Worm (Caenorhabditis elegans): Measurements from ENCODE around the gene M03F8.1.

DNA sequence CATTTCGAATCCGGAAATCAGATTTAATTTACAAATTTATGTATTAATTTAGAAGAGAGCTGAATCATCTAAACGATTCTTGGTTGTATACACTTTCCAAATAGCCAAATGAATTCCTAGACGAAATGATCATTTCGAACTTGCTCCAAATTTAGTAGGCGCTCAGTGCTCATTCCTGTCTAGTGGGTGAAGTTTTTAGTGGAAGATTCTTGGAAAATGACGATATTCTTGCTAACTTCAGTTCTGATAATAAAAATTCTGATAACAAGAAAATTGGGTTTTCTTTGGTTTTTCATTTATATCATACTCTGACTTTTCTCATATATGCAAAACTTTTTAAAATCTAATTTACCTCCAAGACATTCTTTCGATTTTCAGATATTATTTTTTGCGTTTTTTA is 29.5 kb upstream of the M03F8.1 start:
- TF ChIP-seq nhr-76 (tag; optimal IDR thresholded peaks at IDR 0.05) (no peak), daf-8 (GFP tag; IDR thresholded peaks at IDR 0.05) (no peak), nhr-28 (tag; optimal IDR thresholded peaks at IDR 0.05) (no peak), nhr-237 (tag; optimal IDR thresholded peaks at IDR 0.05) (no peak), mdl-1 (tag; optimal IDR thresholded peaks at IDR 0.05) (no peak), madf-5 (GFP tag; IDR thresholded peaks at IDR 0.05) (no peak), zag-1 (tag; optimal IDR thresholded peaks at IDR 0.05) (no peak), Y5F2A.4 (GFP tag; optimal IDR thresholded peaks at IDR 0.05) (no peak)
